Fruit fly (Drosophila melanogaster) whole organism, embryonic: Measurements from ENCODE around the gene GatB.

Experiments
- Asciz ChIP-seq: fragments of 200-800 bp; sonication (Bioruptor generic); optimal IDR thresholded peaks from 2 replicates; lab custom pipeline; 2017; ENCODE audit warnings: missing biosample characterization, mild to moderate bottlenecking, missing genetic modification characterization, missing genetic modification reagents
- CG10274 ChIP-seq: fragments of 200-800 bp; sonication (Bioruptor generic); optimal IDR thresholded peaks from 3 replicates; lab custom pipeline; 2017; ENCODE audit warnings: missing biosample characterization, mild to moderate bottlenecking, missing genetic modification characterization
- CG10543 ChIP-seq: fragments of 200-800 bp; sonication (Bioruptor generic); optimal IDR thresholded peaks from 3 replicates; lab custom pipeline; 2017; ENCODE audit warnings: missing biosample characterization, mild to moderate bottlenecking, missing genetic modification characterization, moderate library complexity
- CG10565 ChIP-seq: fragments of 200-800 bp; sonication (Bioruptor generic); optimal IDR thresholded peaks from 3 replicates; lab custom pipeline; 2016; ENCODE audit warnings: missing biosample characterization, mild to moderate bottlenecking, missing genetic modification characterization
- CG11093 ChIP-seq: fragments of 200-800 bp; sonication (Bioruptor generic); IDR thresholded peaks from 3 replicates; pipeline ENCODE4 v1.3.6; 2022; ENCODE audit warnings: missing biosample characterization, missing genetic modification characterization
- CG11247 ChIP-seq: fragments of 200-800 bp; sonication (Bioruptor generic); IDR thresholded peaks from 2 replicates; pipeline ENCODE4 v1.3.6; 2022; ENCODE audit warnings: missing biosample characterization, missing genetic modification characterization
- CG11398 ChIP-seq: fragments of 200-800 bp; sonication (Bioruptor generic); optimal IDR thresholded peaks from 2 replicates; lab custom pipeline; 2016; ENCODE audit warnings: missing biosample characterization, missing genetic modification characterization
- CG11504 ChIP-seq: fragments of 200-800 bp; sonication (Bioruptor generic); optimal IDR thresholded peaks from 3 replicates; lab custom pipeline; 2019; ENCODE audit warnings: missing biosample characterization, mild to moderate bottlenecking, missing genetic modification characterization, moderate library complexity
- CG12391 ChIP-seq: fragments of 200-800 bp; sonication (Bioruptor generic); optimal IDR thresholded peaks from 3 replicates; lab custom pipeline; 2018; ENCODE audit warnings: missing biosample characterization, mild to moderate bottlenecking, missing genetic modification characterization, moderate library complexity
- CG13123 ChIP-seq: fragments of 200-800 bp; sonication (Bioruptor generic); optimal IDR thresholded peaks from 2 replicates; lab custom pipeline; 2016; ENCODE audit warnings: missing biosample characterization, missing genetic modification characterization
- CG14710 ChIP-seq: fragments of 200-800 bp; sonication (Bioruptor generic); optimal IDR thresholded peaks from 3 replicates; lab custom pipeline; 2019; ENCODE audit warnings: missing biosample characterization, mild to moderate bottlenecking, missing genetic modification characterization, moderate library complexity
- CG16815 ChIP-seq: fragments of 200-800 bp; sonication (Bioruptor generic); optimal IDR thresholded peaks from 3 replicates; lab custom pipeline; 2017; ENCODE audit warnings: missing biosample characterization, mild to moderate bottlenecking, missing genetic modification characterization
- CG17912 ChIP-seq: fragments of 200-800 bp; sonication (Bioruptor generic); optimal IDR thresholded peaks from 2 replicates; lab custom pipeline; 2018; ENCODE audit warnings: missing biosample characterization, mild to moderate bottlenecking, missing genetic modification characterization
- CG1792 ChIP-seq: fragments of 200-800 bp; sonication (Bioruptor generic); optimal IDR thresholded peaks from 2 replicates; lab custom pipeline; 2016; ENCODE audit warnings: missing biosample characterization, missing genetic modification characterization
- CG2712 ChIP-seq: fragments of 200-800 bp; optimal IDR thresholded peaks from 3 replicates; lab custom pipeline; 2019; ENCODE audit warnings: missing biosample characterization, mild to moderate bottlenecking, missing genetic modification characterization, moderate library complexity
- CG3065 ChIP-seq: fragments of 200-800 bp; sonication (Bioruptor generic); optimal IDR thresholded peaks from 2 replicates; lab custom pipeline; 2016; ENCODE audit warnings: missing biosample characterization, missing genetic modification characterization
- CG3281 ChIP-seq: fragments of 200-800 bp; sonication (Bioruptor generic); optimal IDR thresholded peaks from 3 replicates; lab custom pipeline; 2017; ENCODE audit warnings: missing biosample characterization, mild to moderate bottlenecking, missing genetic modification characterization
- CG43689 ChIP-seq: fragments of 200-800 bp; sonication (Bioruptor generic); IDR thresholded peaks from 2 replicates; pipeline ENCODE4 v1.3.6; 2022; ENCODE audit warnings: missing biosample characterization, missing genetic modification characterization
- CG8388 ChIP-seq: fragments of 200-800 bp; sonication (Bioruptor generic); optimal IDR thresholded peaks from 2 replicates; lab custom pipeline; 2019; ENCODE audit warnings: missing biosample characterization, mild to moderate bottlenecking, missing genetic modification characterization, moderate library complexity
- CG9932 ChIP-seq: fragments of 200-800 bp; sonication (Bioruptor generic); IDR thresholded peaks from 2 replicates; pipeline ENCODE4 v1.3.6; 2022; ENCODE audit warnings: missing biosample characterization, missing genetic modification characterization
- D19B ChIP-seq: fragments of 200-800 bp; sonication (Bioruptor generic); optimal IDR thresholded peaks from 2 replicates; lab custom pipeline; 2017; ENCODE audit warnings: missing biosample characterization, mild to moderate bottlenecking, missing genetic modification characterization
- E2f1 ChIP-seq: fragments of 200-800 bp; sonication (Bioruptor generic); IDR thresholded peaks from 2 replicates; pipeline ENCODE4 v1.3.6; 2022; ENCODE audit warnings: missing biosample characterization, missing genetic modification characterization
- ERR ChIP-seq: fragments of 200-800 bp; sonication (Bioruptor generic); optimal IDR thresholded peaks from 2 replicates; lab custom pipeline; 2016; ENCODE audit warnings: missing biosample characterization, missing genetic modification characterization
- Hr78 ChIP-seq, 2 experiments: fragments of 200-800 bp in 1 of 2; fragments of >200 bp in 1 of 2; sonication (Bioruptor generic) in 1 of 2; optimal IDR thresholded peaks; 2 replicates each; lab custom pipeline; 2017 to 2019; ENCODE audit warnings: missing biosample characterization in 2 of 2, missing genetic modification characterization in 2 of 2, mild to moderate bottlenecking in 1 of 2, moderate library complexity in 1 of 2
- Lhr ChIP-seq: fragments of 200-800 bp; sonication (Bioruptor generic); optimal IDR thresholded peaks from 3 replicates; lab custom pipeline; 2017; ENCODE audit warnings: mild to moderate bottlenecking, missing biosample characterization, missing genetic modification reagents, missing genetic modification characterization
- Lim3 ChIP-seq: fragments of 200-800 bp; sonication (Bioruptor generic); IDR thresholded peaks from 2 replicates; pipeline ENCODE4 v1.3.6; 2022; ENCODE audit warnings: missing biosample characterization, missing genetic modification characterization
- Mes4 ChIP-seq: fragments of 200-800 bp; sonication (Bioruptor generic); optimal IDR thresholded peaks from 2 replicates; lab custom pipeline; 2016; ENCODE audit warnings: missing biosample characterization, missing genetic modification characterization
- NC2β ChIP-seq: fragments of 200-800 bp; sonication (Bioruptor generic); optimal IDR thresholded peaks from 2 replicates; lab custom pipeline; 2016; ENCODE audit warnings: missing biosample characterization, missing genetic modification characterization
- PHDP ChIP-seq: fragments of 200-800 bp; sonication (Bioruptor generic); optimal IDR thresholded peaks from 3 replicates; lab custom pipeline; 2018; ENCODE audit warnings: missing biosample characterization, mild to moderate bottlenecking, missing genetic modification characterization, moderate library complexity
- Xbp1 ChIP-seq: fragments of 200-800 bp; sonication (Bioruptor generic); optimal IDR thresholded peaks from 3 replicates; lab custom pipeline; 2016; ENCODE audit warnings: missing biosample characterization, mild to moderate bottlenecking, missing genetic modification characterization
- az2 ChIP-seq: fragments of 200-800 bp; sonication (Bioruptor generic); optimal IDR thresholded peaks from 3 replicates; lab custom pipeline; 2016; ENCODE audit warnings: missing biosample characterization, missing genetic modification characterization
- croc ChIP-seq: fragments of 200-800 bp; sonication (Bioruptor generic); conservative IDR thresholded peaks from 3 replicates; pipeline ENCODE4 v1.3.6; 2022; ENCODE audit warnings: missing biosample characterization, missing genetic modification characterization
- da ChIP-seq: fragments of 200-800 bp; sonication (Bioruptor generic); optimal IDR thresholded peaks from 2 replicates; lab custom pipeline; 2016; ENCODE audit warnings: missing biosample characterization, missing genetic modification characterization
- dmrt11E ChIP-seq: fragments of 200-800 bp; sonication (Bioruptor generic); optimal IDR thresholded peaks from 3 replicates; lab custom pipeline; 2018; ENCODE audit warnings: missing biosample characterization, mild to moderate bottlenecking, missing genetic modification characterization, moderate library complexity
- fd102C ChIP-seq: fragments of 200-800 bp; sonication (Bioruptor generic); optimal IDR thresholded peaks from 2 replicates; lab custom pipeline; 2018; ENCODE audit warnings: missing biosample characterization, mild to moderate bottlenecking, missing genetic modification characterization, moderate library complexity
- gce ChIP-seq: fragments of 200-800 bp; sonication (Bioruptor generic); IDR thresholded peaks from 3 replicates; pipeline ENCODE4 v1.3.6; 2022; ENCODE audit warnings: missing biosample characterization, missing genetic modification characterization
- gcm2 ChIP-seq: fragments of 200-800 bp; sonication (Bioruptor generic); optimal IDR thresholded peaks from 2 replicates; lab custom pipeline; 2016; ENCODE audit warnings: missing biosample characterization, missing genetic modification characterization
- gro ChIP-seq: fragments of 200-800 bp; sonication (Bioruptor generic); optimal IDR thresholded peaks from 2 replicates; lab custom pipeline; 2016; ENCODE audit warnings: missing biosample characterization, missing genetic modification characterization
- hkb ChIP-seq, 2 experiments: fragments of 200-800 bp in 1 of 2; fragments of >200 bp in 1 of 2; sonication (Bioruptor generic) in 1 of 2; IDR thresholded peaks in 1 of 2; optimal IDR thresholded peaks in 1 of 2; 2 replicates each; pipeline versions ENCODE4 v1.3.6 to Lab custom; 2017 to 2022; ENCODE audit warnings: missing biosample characterization in 1 of 2, missing genetic modification characterization in 1 of 2
- kay ChIP-seq: fragments of 200-800 bp; sonication (Bioruptor generic); optimal IDR thresholded peaks from 2 replicates; lab custom pipeline; 2016; ENCODE audit warnings: missing biosample characterization, missing genetic modification characterization
- mirr ChIP-seq: fragments of 200-800 bp; sonication (Bioruptor generic); optimal IDR thresholded peaks from 3 replicates; lab custom pipeline; 2018; ENCODE audit warnings: missing biosample characterization, mild to moderate bottlenecking, missing genetic modification characterization
- pb ChIP-seq: fragments of 200-800 bp; sonication (Bioruptor generic); optimal IDR thresholded peaks from 3 replicates; lab custom pipeline; 2016; ENCODE audit warnings: missing biosample characterization, missing genetic modification characterization
- psq ChIP-seq: fragments of 200-800 bp; sonication (Bioruptor generic); optimal IDR thresholded peaks from 2 replicates; lab custom pipeline; 2017; ENCODE audit warnings: missing biosample characterization, missing genetic modification characterization
- rib ChIP-seq: fragments of 200-800 bp; sonication (Bioruptor generic); IDR thresholded peaks from 2 replicates; pipeline ENCODE4 v1.3.6; 2022; ENCODE audit warnings: missing biosample characterization, missing genetic modification characterization
- scrt ChIP-seq: fragments of 200-800 bp; sonication (Bioruptor generic); optimal IDR thresholded peaks from 2 replicates; lab custom pipeline; 2018; ENCODE audit warnings: missing biosample characterization, mild to moderate bottlenecking, missing genetic modification characterization, moderate library complexity
- stwl ChIP-seq: fragments of 200-800 bp; sonication (Bioruptor generic); optimal IDR thresholded peaks from 3 replicates; lab custom pipeline; 2018; ENCODE audit warnings: missing biosample characterization, mild to moderate bottlenecking, missing genetic modification characterization, moderate library complexity
- sug ChIP-seq: fragments of 200-800 bp; optimal IDR thresholded peaks from 2 replicates; lab custom pipeline; 2019; ENCODE audit warnings: missing biosample characterization, mild to moderate bottlenecking, missing genetic modification characterization, moderate library complexity
- tio ChIP-seq: fragments of 200-800 bp; sonication (Bioruptor generic); optimal IDR thresholded peaks from 2 replicates; lab custom pipeline; 2017; ENCODE audit warnings: missing biosample characterization, missing genetic modification characterization, inconsistent platforms
- wdn ChIP-seq: fragments of 200-800 bp; sonication (Bioruptor generic); IDR thresholded peaks from 2 replicates; pipeline ENCODE4 v1.3.6; 2022; ENCODE audit warnings: missing biosample characterization, missing genetic modification characterization

The GatB gene

dm6 chr3R:24112320-24113069 is 17.6 kb downstream of the GatB start, which contains the start of gene CG13605 (continued):
- TF ChIP-seq CG1792 (GFP tag; lab: Kevin White, UChicago) (peak; percentile 43), fd102C (GFP tag; lab: Kevin White, UChicago) (no peak), Lim3 (no peak), mirr (GFP tag; lab: Kevin White, UChicago) (peak; percentile 6), D19B (peak; percentile 46), Asciz (GFP tag; lab: Kevin White, UChicago) (peak; percentile 71), CG12391 (tag; lab: Kevin White, UChicago) (peak; percentile 82), psq (GFP tag; lab: Kevin White, UChicago) (peak; percentile 23), dmrt11E (tag; lab: Kevin White, UChicago) (peak; percentile 22), CG8388 (GFP tag; lab: Kevin White, UChicago) (peak; percentile 71), tio (GFP tag; lab: Kevin White, UChicago) (peak; percentile 69), Xbp1 (peak; percentile 79), CG43689 (GFP tag; lab: Robert Waterston, UW) (0 out of 2 replicates have a peak, but pooled peaks have one; percentile 16), gce (GFP tag; lab: Robert Waterston, UW) (peak; percentile 54; the same call in 1 of the 3 replicates), ERR (GFP tag; lab: Kevin White, UChicago) (no peak), CG10274 (GFP tag; lab: Kevin White, UChicago) (peak; percentile 51), CG11398 (no peak), croc (GFP tag; lab: Robert Waterston, UW) (no peak), wdn (GFP tag; lab: Robert Waterston, UW) (0 out of 2 replicates have a peak, but pooled peaks have one; percentile 21), CG17912 (GFP tag; lab: Kevin White, UChicago) (no peak), Mes4 (GFP tag; lab: Kevin White, UChicago) (peak; percentile 22), CG3065 (GFP tag; lab: Kevin White, UChicago) (peak; percentile 3), CG14710 (peak; percentile 62), Lhr (GFP tag; lab: Kevin White, UChicago) (peak; percentile 45), pb (GFP tag; lab: Kevin White, UChicago) (no peak), CG3281 (GFP tag; lab: Kevin White, UChicago) (peak; percentile 84), E2f1 (GFP tag; lab: Robert Waterston, UW) (peak; percentile 37; the same call in 1 of the 2 replicates), CG2712 (tag; lab: Kevin White, UChicago) (peak; percentile 80), CG9932 (GFP tag; lab: Robert Waterston, UW) (peak; percentile 81), hkb (optimal IDR thresholded peaks at IDR 0.05; lab: Kevin White, UChicago) (no peak), hkb (GFP tag; IDR thresholded peaks at IDR 0.05; lab: Robert Waterston, UW) (peak; percentile 81), stwl (peak; percentile 55), az2 (GFP tag; lab: Kevin White, UChicago) (peak; percentile 75), rib (GFP tag; lab: Robert Waterston, UW) (peak; percentile 37), da (GFP tag; lab: Kevin White, UChicago) (no peak), CG16815 (GFP tag; lab: Kevin White, UChicago) (peak; percentile 23), CG10543 (peak; percentile 42), kay (peak; percentile 48), CG11093 (no peak), sug (tag; lab: Kevin White, UChicago) (peak; percentile 23), CG13123 (GFP tag; lab: Kevin White, UChicago) (no peak), CG11247 (GFP tag; lab: Robert Waterston, UW) (peak; percentile 62), PHDP (tag; lab: Kevin White, UChicago) (peak; percentile 85), CG11504 (tag; lab: Kevin White, UChicago) (peak; percentile 81), CG10565 (GFP tag; lab: Kevin White, UChicago) (no peak), scrt (GFP tag; lab: Kevin White, UChicago) (peak; percentile 73), gcm2 (GFP tag; lab: Kevin White, UChicago) (peak; percentile 4), gro (peak; percentile 63), Hr78 (GFP tag; optimal IDR thresholded peaks at IDR 0.05; lab: Kevin White, UChicago) (no peak), NC2β (peak; percentile 39)
